Worm (Caenorhabditis elegans) whole organism, midembryonic: ENCODE data around the gene C55B6.1.

ENCODE experiments used
- T22C8.4 ChIP-seq: fragments of 200-800 bp; sonication (Bioruptor generic); IDR thresholded peaks from 2 replicates; pipeline ENCODE4 v1.3.6; 2022; ENCODE audit warnings: missing genetic modification characterization, missing compliant biosample characterization
- cog-1 ChIP-seq: sonication (generic microtip); optimal IDR thresholded peaks from 2 replicates; lab custom pipeline; 2016; ENCODE audit warnings: missing genetic modification characterization, missing compliant biosample characterization
- flt-1 ChIP-seq: fragments of 200-800 bp; sonication (Bioruptor generic); IDR thresholded peaks from 2 replicates; pipeline ENCODE4 v1.3.6; 2022; ENCODE audit warnings: missing genetic modification characterization, missing compliant biosample characterization
- klf-2 ChIP-seq: fragments of 200-800 bp; sonication (Bioruptor generic); conservative IDR thresholded peaks from 2 replicates; pipeline ENCODE4 v1.3.6; 2022; ENCODE audit warnings: missing genetic modification reagents, missing genetic modification characterization, missing compliant biosample characterization
- med-1 ChIP-seq: sonication (generic microtip); optimal IDR thresholded peaks from 2 replicates; lab custom pipeline; 2017; ENCODE audit warnings: missing genetic modification characterization, mild to moderate bottlenecking, missing compliant biosample characterization, antibody characterized with exemption, missing genetic modification reagents; ENCODE audit not compliant: insufficient read depth
- ref-1 ChIP-seq: fragments of 200-800 bp; sonication (Bioruptor generic); conservative IDR thresholded peaks from 2 replicates; pipeline ENCODE4 v1.3.6; 2022; ENCODE audit warnings: missing genetic modification reagents, missing genetic modification characterization, missing compliant biosample characterization
- tab-1 ChIP-seq: fragments of 200-800 bp; sonication (Bioruptor generic); IDR thresholded peaks from 2 replicates; pipeline ENCODE4 v1.3.6; 2022; ENCODE audit warnings: missing genetic modification characterization, missing compliant biosample characterization
- ztf-23 ChIP-seq: fragments of 200-800 bp; sonication (Bioruptor generic); IDR thresholded peaks from 2 replicates; pipeline ENCODE4 v1.3.6; 2022; ENCODE audit warnings: missing genetic modification reagents, missing genetic modification characterization, missing compliant biosample characterization
- ztf-29 ChIP-seq: fragments of 200-800 bp; sonication (Bioruptor generic); IDR thresholded peaks from 2 replicates; pipeline ENCODE4 v1.3.6; 2022; ENCODE audit warnings: missing genetic modification reagents, missing genetic modification characterization, missing compliant biosample characterization

The C55B6.1 gene

DNA sequence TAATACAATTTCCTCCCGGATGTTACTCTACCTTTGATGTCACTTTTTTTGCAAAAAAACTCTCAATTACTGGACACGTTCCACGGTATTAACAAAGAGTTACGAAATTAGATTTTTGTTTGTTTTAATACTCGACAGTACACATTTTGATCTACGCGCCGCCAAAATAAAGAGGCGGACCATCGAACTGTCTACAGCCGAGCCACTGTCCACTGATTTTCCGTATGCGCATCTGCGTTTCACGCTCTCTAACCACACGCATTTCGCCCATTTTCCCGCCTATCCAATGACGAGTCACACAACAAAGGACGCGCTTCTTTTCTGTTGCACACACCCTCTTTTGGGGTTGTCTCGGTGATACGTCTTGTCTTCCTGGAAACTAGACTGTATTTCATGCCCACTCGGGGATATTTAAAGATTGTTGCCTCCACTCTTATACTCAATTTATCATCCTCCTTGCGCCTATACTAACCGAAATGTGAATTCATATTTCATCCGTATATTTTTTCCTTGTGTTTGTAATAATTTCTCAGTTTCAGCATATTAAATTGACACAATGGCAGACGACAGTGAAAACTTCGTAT, at the start of gene C55B6.1:
C55B6.1 (plus strand) TSS at position 534 of the 584 bp plus-strand sequence.
- no peak for TF ChIP-seq klf-2 (GFP tag; lab: Robert Waterston, UW)
- TF ChIP-seq flt-1 (GFP tag; lab: Robert Waterston, UW) = no peak
- no peak for TF ChIP-seq ztf-23
- TF ChIP-seq T22C8.4 (GFP tag; lab: Robert Waterston, UW) = no peak
- TF ChIP-seq tab-1 = no peak
- TF ChIP-seq ztf-29 (GFP tag; lab: Robert Waterston, UW) = no peak
- no peak for TF ChIP-seq cog-1
- TF ChIP-seq ref-1 (GFP tag; lab: Robert Waterston, UW) = no peak
- TF ChIP-seq med-1 (GFP tag; lab: Kevin White, UChicago) = no peak

DNA sequence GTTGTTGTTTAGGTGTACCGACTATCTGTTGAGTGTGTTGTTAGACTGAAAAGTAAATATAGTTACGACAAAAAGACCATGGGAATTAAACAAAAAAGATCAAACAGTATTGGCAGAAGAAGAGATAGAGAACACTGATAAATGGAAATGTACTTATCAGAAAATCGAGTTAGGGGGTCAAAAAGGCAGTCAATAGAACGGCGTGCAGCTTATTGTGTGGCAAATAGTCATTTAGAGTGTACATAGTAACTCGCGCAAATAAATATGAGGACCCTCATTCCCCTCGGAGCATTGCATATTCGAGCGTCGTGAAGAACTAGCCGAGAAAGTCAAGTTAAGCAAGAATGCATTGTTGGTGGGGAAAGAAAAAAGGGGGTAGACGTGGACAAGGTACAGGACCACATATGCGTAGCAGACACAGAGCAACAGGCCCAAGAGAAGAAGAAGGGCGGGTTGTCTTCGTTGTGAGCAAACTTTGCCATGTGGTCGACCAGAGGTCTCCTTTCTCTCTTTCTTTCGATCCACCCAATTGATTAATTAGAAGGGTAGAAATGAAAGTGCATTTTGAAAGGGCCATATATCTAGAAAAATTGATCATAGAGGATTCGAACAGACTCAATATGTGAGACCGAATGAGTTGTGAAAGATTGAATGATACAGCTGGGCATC, 48.8 kb upstream of the C55B6.1 start, which contains the start of gene lam-2:
lam-2 (minus strand) TSS at position 51 of the 669 bp plus-strand sequence.
- peak; percentile 29; the same call in 1 of the 2 replicates for TF ChIP-seq ztf-23
- TF ChIP-seq ztf-29 (GFP tag; lab: Robert Waterston, UW) = no peak
- peak; percentile 62; the same call in 1 of the 2 replicates for TF ChIP-seq flt-1 (GFP tag; lab: Robert Waterston, UW)

DNA sequence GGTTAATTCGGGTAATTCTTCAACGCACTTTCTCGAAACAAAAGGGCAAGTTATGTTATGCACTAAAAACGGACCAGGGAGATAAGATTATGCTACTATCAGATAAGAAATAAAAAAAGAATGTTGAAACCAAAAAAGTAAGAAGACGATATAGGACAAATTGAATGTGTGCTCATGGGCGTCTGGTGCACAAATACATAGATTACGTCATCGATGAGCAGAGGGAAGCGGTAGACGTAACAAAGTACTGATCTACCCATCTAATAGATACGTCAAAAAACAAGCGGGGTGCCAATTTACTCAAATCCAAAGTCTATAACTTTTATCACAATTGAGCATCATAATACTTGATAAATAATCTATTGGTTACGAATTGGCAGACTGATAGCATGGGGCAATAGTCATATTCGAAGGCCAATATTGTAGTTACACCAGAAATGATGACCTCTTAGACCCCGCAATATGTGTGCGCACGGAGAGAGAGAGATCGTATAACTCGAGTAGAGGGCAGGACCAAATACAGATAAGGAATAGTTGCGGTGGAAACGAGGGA, 48.1 kb upstream of the C55B6.1 start:
- TF ChIP-seq tab-1 (no peak), ztf-23 (no peak), med-1 (GFP tag; lab: Kevin White, UChicago) (no peak), ref-1 (GFP tag; lab: Robert Waterston, UW) (no peak), flt-1 (GFP tag; lab: Robert Waterston, UW) (no peak), ztf-29 (GFP tag; lab: Robert Waterston, UW) (no peak), klf-2 (GFP tag; lab: Robert Waterston, UW) (no peak), cog-1 (no peak), T22C8.4 (GFP tag; lab: Robert Waterston, UW) (no peak)

DNA sequence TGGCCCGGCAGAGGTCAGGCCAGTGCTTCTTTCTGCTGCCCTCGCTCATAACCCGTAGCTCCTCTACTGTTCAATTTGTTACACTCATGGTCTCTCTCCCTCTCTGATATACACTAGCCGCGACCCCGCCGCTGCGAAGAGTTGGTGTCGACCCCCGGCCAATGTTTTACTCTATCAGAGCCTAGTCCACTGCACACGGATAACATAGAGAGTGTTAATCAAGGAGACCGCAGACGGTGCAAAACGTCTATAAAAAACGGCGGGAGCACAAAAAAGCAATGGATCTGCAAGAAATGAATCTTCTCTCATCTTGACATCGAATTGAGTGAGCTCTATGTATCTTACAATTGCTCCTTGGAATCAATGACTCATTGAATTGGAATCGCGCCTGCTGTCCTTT, 46.7 kb upstream of the C55B6.1 start:
- TF ChIP-seq ref-1 (GFP tag; lab: Robert Waterston, UW) (no peak), med-1 (GFP tag; lab: Kevin White, UChicago) (no peak), ztf-23 (no peak), klf-2 (GFP tag; lab: Robert Waterston, UW) (no peak), flt-1 (GFP tag; lab: Robert Waterston, UW) (no peak), T22C8.4 (GFP tag; lab: Robert Waterston, UW) (no peak), tab-1 (no peak), cog-1 (no peak), ztf-29 (GFP tag; lab: Robert Waterston, UW) (no peak)

DNA sequence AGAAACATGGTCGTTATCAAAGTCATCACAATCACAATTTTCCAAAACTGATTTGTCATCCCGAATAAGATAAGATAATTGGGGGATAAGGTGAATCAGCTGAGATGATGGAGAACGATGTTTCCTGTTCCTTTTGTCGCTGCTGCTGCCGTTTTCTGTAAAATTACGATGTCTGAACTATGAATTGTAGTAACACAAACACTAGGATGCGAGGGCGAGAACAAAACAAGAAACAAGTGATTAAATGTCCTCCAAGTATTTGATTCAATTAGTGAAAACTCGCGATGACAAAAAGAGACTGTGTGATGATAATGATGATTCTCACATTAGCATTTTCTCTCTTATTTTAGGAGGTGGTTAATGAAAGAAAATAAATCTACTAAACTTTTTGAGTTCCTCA, 44.3 kb upstream of the C55B6.1 start, which contains the start of gene C54D1.7:
C54D1.7 (minus strand) TSS at position 157 of the 400 bp plus-strand sequence.
- TF ChIP-seq flt-1 (GFP tag; lab: Robert Waterston, UW) = no peak
- no peak for TF ChIP-seq tab-1
- no peak for TF ChIP-seq ref-1 (GFP tag; lab: Robert Waterston, UW)
- TF ChIP-seq cog-1 = no peak
- TF ChIP-seq ztf-29 (GFP tag; lab: Robert Waterston, UW) = no peak
- no peak for TF ChIP-seq med-1 (GFP tag; lab: Kevin White, UChicago)
- no peak for TF ChIP-seq T22C8.4 (GFP tag; lab: Robert Waterston, UW)
- TF ChIP-seq klf-2 (GFP tag; lab: Robert Waterston, UW) = no peak
- TF ChIP-seq ztf-23 = no peak

DNA sequence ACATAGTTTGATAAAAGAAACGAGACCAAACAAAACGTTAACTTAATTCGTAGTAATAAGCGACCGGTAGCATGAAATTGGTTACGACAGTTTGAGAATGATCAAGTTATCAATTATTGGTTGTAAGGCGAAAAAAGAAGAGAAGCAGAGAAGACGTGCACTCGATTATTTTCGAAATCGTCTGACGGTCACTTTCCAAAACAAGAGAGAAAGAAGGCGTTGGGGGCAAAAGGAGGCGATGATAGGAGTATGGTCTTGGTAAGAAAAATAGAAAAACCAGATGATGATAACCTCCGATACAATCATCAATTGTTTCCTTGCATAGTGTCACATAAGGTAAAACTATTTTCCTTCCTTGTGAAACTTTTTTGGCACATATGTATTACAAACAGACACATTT, 42.7 kb upstream of the C55B6.1 start:
- TF ChIP-seq ref-1 (GFP tag; lab: Robert Waterston, UW) (no peak), cog-1 (no peak), klf-2 (GFP tag; lab: Robert Waterston, UW) (no peak), tab-1 (no peak), ztf-23 (no peak), ztf-29 (GFP tag; lab: Robert Waterston, UW) (no peak), T22C8.4 (GFP tag; lab: Robert Waterston, UW) (no peak), flt-1 (GFP tag; lab: Robert Waterston, UW) (no peak)

DNA sequence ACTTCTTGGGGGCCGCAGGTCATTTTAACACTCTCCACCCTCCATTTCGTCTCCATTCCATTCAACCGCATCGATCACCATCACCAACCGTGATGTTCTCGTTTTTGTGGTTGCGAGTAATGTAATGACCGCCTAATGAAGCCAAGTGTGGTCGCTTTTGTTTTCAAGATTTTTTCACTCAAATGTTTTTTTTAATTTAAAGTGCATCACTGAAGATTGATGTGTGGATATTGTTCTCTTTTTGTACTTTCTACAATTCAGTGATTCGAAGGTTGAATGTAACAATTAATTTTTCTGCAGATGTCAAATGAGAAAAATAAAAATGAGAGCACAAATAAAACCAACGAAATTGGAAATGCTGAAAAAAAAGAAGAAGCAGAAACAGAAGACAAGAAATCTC, 41.4 kb upstream of the C55B6.1 start, which contains the start of gene pgp-10:
pgp-10 (plus strand) TSS at position 301 of the 400 bp plus-strand sequence.
- no peak for TF ChIP-seq flt-1 (GFP tag; lab: Robert Waterston, UW)
- TF ChIP-seq T22C8.4 (GFP tag; lab: Robert Waterston, UW) = no peak
- no peak for TF ChIP-seq ztf-23

DNA sequence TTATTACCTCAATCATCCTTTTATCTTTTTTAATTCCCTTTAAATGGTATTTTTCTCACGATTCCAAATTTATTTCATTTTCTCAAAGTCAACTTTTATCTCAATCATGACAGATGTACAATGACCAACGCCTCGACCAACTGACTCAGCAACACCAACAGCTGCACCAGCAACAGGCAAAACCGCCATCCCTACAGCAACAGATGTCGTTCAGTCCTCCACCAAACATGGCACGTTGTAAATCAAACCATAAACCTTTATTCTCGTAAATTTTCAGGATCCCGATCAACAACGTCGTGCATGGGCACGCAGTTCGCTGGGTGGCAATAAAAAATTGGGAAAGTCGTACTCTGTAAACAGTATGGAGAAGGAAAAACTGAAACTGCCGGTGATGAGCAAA, 37.4 kb upstream of the C55B6.1 start:
- no peak for TF ChIP-seq tab-1
- no peak for TF ChIP-seq ref-1 (GFP tag; lab: Robert Waterston, UW)
- TF ChIP-seq ztf-23 = no peak
- TF ChIP-seq med-1 (GFP tag; lab: Kevin White, UChicago) = no peak
- no peak for TF ChIP-seq flt-1 (GFP tag; lab: Robert Waterston, UW)
- no peak for TF ChIP-seq T22C8.4 (GFP tag; lab: Robert Waterston, UW)
- TF ChIP-seq ztf-29 (GFP tag; lab: Robert Waterston, UW) = no peak
- TF ChIP-seq klf-2 (GFP tag; lab: Robert Waterston, UW) = no peak
- no peak for TF ChIP-seq cog-1

DNA sequence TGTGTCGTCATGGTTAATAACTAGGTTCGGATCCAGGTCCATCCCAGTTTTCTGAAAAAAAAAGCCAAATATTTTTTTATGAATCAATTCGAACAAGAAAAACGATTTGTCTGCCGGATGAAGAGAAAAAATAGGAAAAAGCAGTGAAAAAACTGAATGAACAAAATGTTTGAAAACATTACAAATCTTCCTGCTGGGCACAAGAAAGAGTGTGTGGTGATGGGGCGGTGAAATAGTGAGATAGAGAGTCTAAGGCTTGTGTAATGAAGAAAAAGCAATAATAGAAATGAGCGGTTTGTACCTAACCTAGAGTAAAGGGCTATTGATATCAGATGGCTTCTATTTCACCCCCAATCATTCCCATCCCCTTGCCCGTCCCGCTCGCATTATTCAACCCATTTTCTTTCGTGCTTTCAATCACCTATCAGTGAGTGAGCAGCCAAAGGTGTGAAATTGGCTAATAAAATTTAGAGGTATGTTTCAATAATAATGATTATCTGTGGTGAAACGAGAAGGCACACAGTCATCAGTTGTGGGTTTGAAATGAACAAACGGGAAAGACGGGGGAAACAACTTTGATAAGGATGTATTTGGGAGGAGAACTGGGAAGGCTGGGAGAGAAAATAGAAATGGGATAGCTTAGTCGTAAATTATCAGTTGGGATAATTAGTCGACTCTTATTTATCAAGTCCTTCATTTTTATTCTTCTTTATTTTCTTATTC, 29.4 kb upstream of the C55B6.1 start, which contains the start of gene bar-1:
bar-1 (minus strand) TSS at position 51 of the 723 bp plus-strand sequence.
- TF ChIP-seq flt-1 (GFP tag; lab: Robert Waterston, UW) = no peak
- TF ChIP-seq tab-1 = no peak
- TF ChIP-seq klf-2 (GFP tag; lab: Robert Waterston, UW) = no peak
- no peak for TF ChIP-seq ztf-29 (GFP tag; lab: Robert Waterston, UW)
- no peak for TF ChIP-seq cog-1
- TF ChIP-seq med-1 (GFP tag; lab: Kevin White, UChicago) = no peak
- TF ChIP-seq ztf-23 = no peak
- TF ChIP-seq ref-1 (GFP tag; lab: Robert Waterston, UW) = no peak
- no peak for TF ChIP-seq T22C8.4 (GFP tag; lab: Robert Waterston, UW)
